Fruit fly (Drosophila melanogaster) whole organism, wandering third instar larva: ENCODE measurements around the gene CG33912.

Experiments used
- Abd-B ChIP-seq: fragments of >200 bp; optimal IDR thresholded peaks from 2 replicates; lab custom pipeline; 2017; ENCODE audit warnings: missing biosample characterization, missing genetic modification characterization
- CG32264 ChIP-seq: fragments of 200-800 bp; sonication (Bioruptor generic); optimal IDR thresholded peaks from 2 replicates; lab custom pipeline; 2016; ENCODE audit warnings: missing biosample characterization, missing genetic modification characterization
- CG9705 ChIP-seq: fragments of 200-800 bp; sonication (Bioruptor generic); optimal IDR thresholded peaks from 2 replicates; lab custom pipeline; 2018; ENCODE audit warnings: missing biosample characterization, mild to moderate bottlenecking, missing genetic modification characterization
- CrebA ChIP-seq: fragments of 200-800 bp; sonication (Bioruptor generic); optimal IDR thresholded peaks from 2 replicates; lab custom pipeline; 2016; ENCODE audit warnings: missing biosample characterization, mild to moderate bottlenecking, missing genetic modification characterization, borderline replicate concordance
- Dfd ChIP-seq: fragments of >200 bp; optimal IDR thresholded peaks from 2 replicates; lab custom pipeline; 2017; ENCODE audit warnings: missing biosample characterization, missing genetic modification characterization
- Dif ChIP-seq: fragments of 200-275, 200-300 bp; sonication (Bioruptor generic); optimal IDR thresholded peaks from 2 replicates; lab custom pipeline; 2018; ENCODE audit warnings: missing biosample characterization, missing genetic modification characterization; ENCODE audit not compliant: partially characterized antibody
- GATAd ChIP-seq: sonication (Bioruptor generic); optimal IDR thresholded peaks from 2 replicates; lab custom pipeline; 2016; ENCODE audit warnings: missing biosample characterization, missing genetic modification characterization
- HLH106 ChIP-seq: fragments of 200-800 bp; optimal IDR thresholded peaks from 3 replicates; lab custom pipeline; 2019; ENCODE audit warnings: missing biosample characterization, mild to moderate bottlenecking, missing genetic modification characterization, moderate library complexity
- Hnf4 ChIP-seq: fragments of 200-800 bp; sonication (Bioruptor generic); optimal IDR thresholded peaks from 2 replicates; lab custom pipeline; 2016; ENCODE audit warnings: missing biosample characterization, mild to moderate bottlenecking, missing genetic modification characterization
- Hr83 ChIP-seq: fragments of 200-300 bp; sonication (Bioruptor generic); optimal IDR thresholded peaks from 2 replicates; lab custom pipeline; 2016; ENCODE audit warnings: missing biosample characterization, mild to moderate bottlenecking, missing genetic modification characterization, moderate library complexity; ENCODE audit not compliant: poor library complexity, severe bottlenecking
- Jra ChIP-seq: sonication (Bioruptor generic); optimal IDR thresholded peaks from 2 replicates; lab custom pipeline; 2016; ENCODE audit warnings: missing biosample characterization, missing genetic modification characterization
- Myc ChIP-seq: fragments of >200 bp; optimal IDR thresholded peaks from 2 replicates; lab custom pipeline; 2017
- OdsH ChIP-seq: fragments of 200-800 bp; sonication (Bioruptor generic); optimal IDR thresholded peaks from 2 replicates; lab custom pipeline; 2016; ENCODE audit warnings: missing biosample characterization, mild to moderate bottlenecking, missing genetic modification characterization
- Rel ChIP-seq, 2 experiments: fragments of 200-800 bp; sonication (Bioruptor generic) in 1 of 2; optimal IDR thresholded peaks; 2 replicates in 1 of 2; 3 replicates in 1 of 2; lab custom pipeline; 2016 to 2019; ENCODE audit warnings: mild to moderate bottlenecking in 2 of 2, missing biosample characterization in 2 of 2, missing genetic modification characterization in 2 of 2, moderate library complexity in 1 of 2
- Sp1 ChIP-seq: fragments of 200-800 bp; sonication (Bioruptor generic); optimal IDR thresholded peaks from 3 replicates; lab custom pipeline; 2019; ENCODE audit warnings: missing biosample characterization, mild to moderate bottlenecking, missing genetic modification characterization, moderate library complexity
- Vsx2 ChIP-seq: fragments of 200-300, 225-300 bp; sonication (Bioruptor generic); optimal IDR thresholded peaks from 2 replicates; lab custom pipeline; 2018; ENCODE audit warnings: missing biosample characterization, missing genetic modification characterization; ENCODE audit not compliant: partially characterized antibody
- br ChIP-seq: fragments of 200-800 bp; sonication (Bioruptor generic); optimal IDR thresholded peaks from 2 replicates; lab custom pipeline; 2016; ENCODE audit warnings: missing biosample characterization, missing genetic modification characterization
- brk ChIP-seq: fragments of 200-800 bp; sonication (Bioruptor generic); optimal IDR thresholded peaks from 2 replicates; lab custom pipeline; 2016; ENCODE audit warnings: missing biosample characterization, mild to moderate bottlenecking, missing genetic modification characterization
- dl ChIP-seq, 2 experiments: fragments of 175-275, 200-275 bp in 1 of 2; fragments of 200-275 bp in 1 of 2; sonication (Bioruptor generic); optimal IDR thresholded peaks; lab custom pipeline; 2018; ENCODE audit warnings: mild to moderate bottlenecking in 2 of 2, missing biosample characterization in 2 of 2, missing genetic modification characterization in 2 of 2, moderate library complexity in 2 of 2; ENCODE audit not compliant: partially characterized antibody in 2 of 2, insufficient read depth in 1 of 2
- dmrt93B ChIP-seq: fragments of 200-800 bp; sonication (Bioruptor generic); optimal IDR thresholded peaks from 2 replicates; lab custom pipeline; 2018; ENCODE audit warnings: missing biosample characterization, mild to moderate bottlenecking, missing genetic modification characterization
- ey ChIP-seq: fragments of 200-800 bp; sonication (Bioruptor generic); optimal IDR thresholded peaks from 2 replicates; lab custom pipeline; 2016; ENCODE audit warnings: missing biosample characterization, missing genetic modification characterization
- foxo ChIP-seq, 2 experiments: fragments of 200-800 bp; sonication (Bioruptor generic); optimal IDR thresholded peaks; 2 replicates in 1 of 2; 3 replicates in 1 of 2; lab custom pipeline; 2016 to 2017; ENCODE audit warnings: missing biosample characterization in 2 of 2, missing genetic modification characterization in 2 of 2
- fru ChIP-seq: fragments of 200-800 bp; sonication (Bioruptor generic); optimal IDR thresholded peaks from 3 replicates; lab custom pipeline; 2016; ENCODE audit warnings: missing biosample characterization, mild to moderate bottlenecking, missing genetic modification characterization
- h ChIP-seq: fragments of 200-800 bp; sonication (Bioruptor generic); optimal IDR thresholded peaks from 3 replicates; lab custom pipeline; 2016; ENCODE audit warnings: missing biosample characterization, mild to moderate bottlenecking, missing genetic modification characterization
- jim ChIP-seq: fragments of 175-275, 200-325 bp; sonication (Bioruptor generic); optimal IDR thresholded peaks from 2 replicates; lab custom pipeline; 2016; ENCODE audit warnings: missing biosample characterization, mild to moderate bottlenecking, missing genetic modification characterization
- lola ChIP-seq: fragments of >200 bp; optimal IDR thresholded peaks from 2 replicates; lab custom pipeline; 2017; ENCODE audit warnings: missing biosample characterization, missing genetic modification characterization
- pan ChIP-seq: fragments of >200 bp; optimal IDR thresholded peaks from 2 replicates; lab custom pipeline; 2017
- psq ChIP-seq: fragments of 200-800 bp; sonication (Bioruptor generic); optimal IDR thresholded peaks from 3 replicates; lab custom pipeline; 2017; ENCODE audit warnings: missing biosample characterization, mild to moderate bottlenecking, missing genetic modification characterization, moderate library complexity
- rgr ChIP-seq: fragments of 200-800 bp; sonication (Bioruptor generic); optimal IDR thresholded peaks from 3 replicates; lab custom pipeline; 2016; ENCODE audit warnings: missing biosample characterization, mild to moderate bottlenecking, missing genetic modification characterization
- sage ChIP-seq: fragments of 200-800 bp; sonication (Bioruptor generic); optimal IDR thresholded peaks from 2 replicates; lab custom pipeline; 2016; ENCODE audit warnings: missing biosample characterization, mild to moderate bottlenecking, missing genetic modification characterization
- sv ChIP-seq: fragments of 200-800 bp; sonication (Bioruptor generic); optimal IDR thresholded peaks from 3 replicates; lab custom pipeline; 2016; ENCODE audit warnings: missing biosample characterization, missing genetic modification characterization
- usp ChIP-seq: fragments of >200 bp; optimal IDR thresholded peaks from 2 replicates; lab custom pipeline; 2017; ENCODE audit warnings: missing biosample characterization, missing genetic modification characterization
- woc ChIP-seq: sonication (Bioruptor generic); optimal IDR thresholded peaks from 2 replicates; lab custom pipeline; 2016; ENCODE audit warnings: missing biosample characterization, mild to moderate bottlenecking, missing genetic modification characterization

The CG33912 gene

dm6 chr3L:20737346-20737745 lies 18.1 kb downstream of the CG33912 start:
- TF ChIP-seq foxo (GFP tag; optimal IDR thresholded peaks at IDR 0.05; lab: Kevin White, UChicago), result peak in 1 of 2 experiments; percentile 1
- TF ChIP-seq Hr83 (GFP tag; lab: Kevin White, UChicago), result no peak
- peak; percentile 7 for TF ChIP-seq rgr
- peak; percentile 10 for TF ChIP-seq OdsH
- no peak for TF ChIP-seq HLH106
- TF ChIP-seq h (GFP tag; lab: Kevin White, UChicago), result peak; percentile 44
- TF ChIP-seq pan (lab: Kevin White, UChicago), result no peak
- peak; percentile 2 for TF ChIP-seq Sp1

- TF ChIP-seq rgr, result peak; percentile 11
- no peak for TF ChIP-seq psq (GFP tag; lab: Kevin White, UChicago)
These were observed 19.2 kb downstream of the CG33912 start for dm6 chr3L:20736266-20736665.

dm6 chr3L:20734258-20734624 lies 21.2 kb downstream of the CG33912 start:
- TF ChIP-seq Rel (GFP tag; optimal IDR thresholded peaks at IDR 0.05; lab: Kevin White, UChicago) (no peak), Rel (tag; optimal IDR thresholded peaks at IDR 0.05; lab: Kevin White, UChicago) (no peak), jim (GFP tag; lab: Kevin White, UChicago) (no peak), fru (GFP tag; lab: Kevin White, UChicago) (no peak), dmrt93B (no peak), rgr (no peak), brk (GFP tag; lab: Kevin White, UChicago) (no peak), CG9705 (GFP tag; lab: Kevin White, UChicago) (no peak), Myc (lab: Kevin White, UChicago) (no peak), Dif (GFP tag; lab: Kevin White, UChicago) (no peak), Vsx2 (GFP tag; lab: Kevin White, UChicago) (no peak), h (GFP tag; lab: Kevin White, UChicago) (no peak), CG32264 (no peak), OdsH (no peak), br (GFP tag; lab: Kevin White, UChicago) (no peak), Jra (no peak), Dfd (GFP tag; lab: Kevin White, UChicago) (no peak), Hnf4 (GFP tag; lab: Kevin White, UChicago) (no peak), lola (no peak), CrebA (GFP tag; lab: Kevin White, UChicago) (no peak), sv (no peak)

- TF ChIP-seq Hr83 (GFP tag; lab: Kevin White, UChicago) (peak; percentile 16), dl (GFP tag; optimal IDR thresholded peaks at IDR 0.05; lab: Kevin White, UChicago; ENCODE audit: insufficient read depth in 1 of 2, partially characterized antibody in 2 of 2) (peak in 1 of 2 experiments; percentile 74), usp (no peak), Rel (GFP tag; optimal IDR thresholded peaks at IDR 0.05; lab: Kevin White, UChicago) (no peak), Rel (tag; optimal IDR thresholded peaks at IDR 0.05; lab: Kevin White, UChicago) (peak; percentile 26), ey (peak; percentile 2), Dif (GFP tag; lab: Kevin White, UChicago) (peak; percentile 54), Myc (lab: Kevin White, UChicago) (no peak), HLH106 (peak; percentile 1)
These were observed 21.8 kb downstream of the CG33912 start for dm6 chr3L:20733530-20734257.

dm6 chr3L:20732492-20732891 lies 23.0 kb downstream of the CG33912 start:
- TF ChIP-seq Dfd (GFP tag; lab: Kevin White, UChicago), result no peak
- no peak for TF ChIP-seq sage (GFP tag; lab: Kevin White, UChicago)
- no peak for TF ChIP-seq Abd-B (GFP tag; lab: Kevin White, UChicago)
- TF ChIP-seq ey, result no peak
- TF ChIP-seq Jra, result no peak
- no peak for TF ChIP-seq lola
- TF ChIP-seq woc (GFP tag; lab: Kevin White, UChicago), result peak; percentile 24
- TF ChIP-seq GATAd (GFP tag; lab: Kevin White, UChicago), result no peak
